Fruit fly (Drosophila melanogaster): ENCODE data around the gene CG13310.

Gene CG13310

dm6 chr3L:8800432-8800831 lies at the start of gene CG13310:
Gene CG13310, minus strand, starts transcription at chr3L:8800532.
- TF ChIP-seq ttk (optimal IDR thresholded peaks at IDR 0.05): no peak
- no peak for TF ChIP-seq psq (optimal IDR thresholded peaks at IDR 0.05)
- TF ChIP-seq Myc (optimal IDR thresholded peaks at IDR 0.05): no peak
- no peak for TF ChIP-seq h (optimal IDR thresholded peaks at IDR 0.05)
- no peak for TF ChIP-seq Sin3A (optimal IDR thresholded peaks at IDR 0.05)
- TF ChIP-seq insv (optimal IDR thresholded peaks at IDR 0.05): no peak

- no peak for TF ChIP-seq h (optimal IDR thresholded peaks at IDR 0.05)
- no peak for TF ChIP-seq Myc (optimal IDR thresholded peaks at IDR 0.05)
- TF ChIP-seq Sin3A (optimal IDR thresholded peaks at IDR 0.05): no peak
- TF ChIP-seq psq (optimal IDR thresholded peaks at IDR 0.05): no peak
Observed at dm6 chr3L:8849817-8850216, 49.5 kb upstream of the CG13310 start.

- no peak for TF ChIP-seq ttk (optimal IDR thresholded peaks at IDR 0.05)
- TF ChIP-seq Myc (optimal IDR thresholded peaks at IDR 0.05): no peak
- no peak for TF ChIP-seq h (optimal IDR thresholded peaks at IDR 0.05)
- TF ChIP-seq insv (optimal IDR thresholded peaks at IDR 0.05): no peak
- no peak for TF ChIP-seq Sin3A (optimal IDR thresholded peaks at IDR 0.05)
- no peak for TF ChIP-seq psq (optimal IDR thresholded peaks at IDR 0.05)
Observed at dm6 chr3L:8842359-8842758, 42.0 kb upstream of the CG13310 start.

dm6 chr3L:8841757-8842156 lies 41.4 kb upstream of the CG13310 start:
- TF ChIP-seq ttk (optimal IDR thresholded peaks at IDR 0.05) (no peak), Myc (optimal IDR thresholded peaks at IDR 0.05) (no peak), psq (optimal IDR thresholded peaks at IDR 0.05) (no peak), insv (optimal IDR thresholded peaks at IDR 0.05) (no peak), h (optimal IDR thresholded peaks at IDR 0.05) (no peak), Sin3A (optimal IDR thresholded peaks at IDR 0.05) (no peak)

- TF ChIP-seq Myc (optimal IDR thresholded peaks at IDR 0.05) (no peak), h (optimal IDR thresholded peaks at IDR 0.05) (no peak), insv (optimal IDR thresholded peaks at IDR 0.05) (no peak), psq (optimal IDR thresholded peaks at IDR 0.05) (no peak), Sin3A (optimal IDR thresholded peaks at IDR 0.05) (no peak), ttk (optimal IDR thresholded peaks at IDR 0.05) (no peak)
Observed at dm6 chr3L:8839563-8840425, 39.5 kb upstream of the CG13310 start.

- TF ChIP-seq h (optimal IDR thresholded peaks at IDR 0.05): no peak
- TF ChIP-seq psq (optimal IDR thresholded peaks at IDR 0.05): no peak
- no peak for TF ChIP-seq Sin3A (optimal IDR thresholded peaks at IDR 0.05)
- TF ChIP-seq ttk (optimal IDR thresholded peaks at IDR 0.05): no peak
- TF ChIP-seq Myc (optimal IDR thresholded peaks at IDR 0.05): no peak
- no peak for TF ChIP-seq insv (optimal IDR thresholded peaks at IDR 0.05)
Observed at dm6 chr3L:8839130-8839529, 38.8 kb upstream of the CG13310 start.

dm6 chr3L:8836162-8836561 lies 35.8 kb upstream of the CG13310 start, which contains the start of gene CG32026:
Gene CG32026, plus strand, starts transcription at chr3L:8836462.
- TF ChIP-seq Myc (optimal IDR thresholded peaks at IDR 0.05): no peak
- no peak for TF ChIP-seq ttk (optimal IDR thresholded peaks at IDR 0.05)
- no peak for TF ChIP-seq insv (optimal IDR thresholded peaks at IDR 0.05)
- TF ChIP-seq Sin3A (optimal IDR thresholded peaks at IDR 0.05): no peak
- no peak for TF ChIP-seq psq (optimal IDR thresholded peaks at IDR 0.05)
- no peak for TF ChIP-seq h (optimal IDR thresholded peaks at IDR 0.05)

dm6 chr3L:8835441-8835840 lies 35.1 kb upstream of the CG13310 start:
- no peak for TF ChIP-seq Sin3A (optimal IDR thresholded peaks at IDR 0.05)
- no peak for TF ChIP-seq ttk (optimal IDR thresholded peaks at IDR 0.05)
- no peak for TF ChIP-seq psq (optimal IDR thresholded peaks at IDR 0.05)
- no peak for TF ChIP-seq insv (optimal IDR thresholded peaks at IDR 0.05)
- TF ChIP-seq h (optimal IDR thresholded peaks at IDR 0.05): no peak
- no peak for TF ChIP-seq Myc (optimal IDR thresholded peaks at IDR 0.05)

dm6 chr3L:8834886-8835285 lies 34.6 kb upstream of the CG13310 start:
- no peak for TF ChIP-seq Sin3A (optimal IDR thresholded peaks at IDR 0.05)
- no peak for TF ChIP-seq ttk (optimal IDR thresholded peaks at IDR 0.05)
- TF ChIP-seq h (optimal IDR thresholded peaks at IDR 0.05): no peak
- TF ChIP-seq Myc (optimal IDR thresholded peaks at IDR 0.05): no peak
- TF ChIP-seq psq (optimal IDR thresholded peaks at IDR 0.05): no peak
- TF ChIP-seq insv (optimal IDR thresholded peaks at IDR 0.05): no peak

- TF ChIP-seq insv (optimal IDR thresholded peaks at IDR 0.05): no peak
Observed at dm6 chr3L:8834486-8834885, 34.2 kb upstream of the CG13310 start.

dm6 chr3L:8833467-8833802 lies 33.1 kb upstream of the CG13310 start:
- no peak for TF ChIP-seq h (optimal IDR thresholded peaks at IDR 0.05)
- TF ChIP-seq Sin3A (optimal IDR thresholded peaks at IDR 0.05): no peak
- no peak for TF ChIP-seq insv (optimal IDR thresholded peaks at IDR 0.05)
- TF ChIP-seq ttk (optimal IDR thresholded peaks at IDR 0.05): no peak
- TF ChIP-seq Myc (optimal IDR thresholded peaks at IDR 0.05): no peak
- TF ChIP-seq psq (optimal IDR thresholded peaks at IDR 0.05): no peak

dm6 chr3L:8832737-8833466 lies 32.6 kb upstream of the CG13310 start:
- no peak for TF ChIP-seq Myc (optimal IDR thresholded peaks at IDR 0.05)
- TF ChIP-seq Sin3A (optimal IDR thresholded peaks at IDR 0.05): no peak
- TF ChIP-seq ttk (optimal IDR thresholded peaks at IDR 0.05): no peak
- TF ChIP-seq psq (optimal IDR thresholded peaks at IDR 0.05): no peak
- TF ChIP-seq insv (optimal IDR thresholded peaks at IDR 0.05): no peak
- TF ChIP-seq h (optimal IDR thresholded peaks at IDR 0.05): no peak

Data from Kc167 (cell line).